4 worm cellular contexts compared by ENCODE assay signal in the genomic region with DNA sequence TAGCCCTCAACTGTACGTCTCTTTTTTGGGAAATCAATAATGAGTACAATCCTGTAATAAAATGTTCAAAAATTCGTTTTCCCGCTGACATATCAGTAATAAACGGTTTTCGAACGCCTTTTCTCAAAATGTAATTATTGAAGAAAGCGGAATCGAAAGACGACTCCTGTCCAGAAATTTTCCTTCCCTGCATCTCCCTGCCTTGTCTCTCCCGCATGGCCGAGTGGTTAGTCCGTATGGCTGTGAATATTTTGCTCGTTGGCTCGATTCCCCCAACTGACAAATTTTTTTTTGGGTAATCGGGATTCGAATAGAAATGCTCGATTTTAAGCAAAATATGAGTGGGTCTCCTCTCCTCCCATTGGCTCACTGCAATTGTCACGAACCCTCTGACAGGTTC.
TF ChIP-seq lines count a peak whose summit lies in the region.
"Not testable (repeated sequence)": the region's sequence is repeated elsewhere in the genome, so short reads cannot be mapped to it uniquely, and the experiment has no call there.

No protein-coding gene starts in this region.

TF ChIP-seq in whole organism, L4 larva, 104 proteins besides CTCF, POLR2A, EP300 and RAD21:
- TF ChIP-seq lin-38 (GFP tag; IDR thresholded peaks at IDR 0.05; lab: Robert Waterston, UW) (peak; percentile 75), lin-1 (GFP tag; IDR thresholded peaks at IDR 0.05; lab: Robert Waterston, UW) (peak; percentile 57; the same call in 1 of the 2 replicates), F26F4.8 (GFP tag; conservative IDR thresholded peaks at IDR 0.05; lab: Robert Waterston, UW) (peak; percentile 83), ceh-44 (GFP tag; IDR thresholded peaks at IDR 0.05; lab: Robert Waterston, UW) (peak; percentile 70; the same call in 1 of the 2 replicates), mdt-29 (GFP tag; IDR thresholded peaks at IDR 0.05; lab: Robert Waterston, UW) (peak; percentile 69), snpc-1.2 (GFP tag; IDR thresholded peaks at IDR 0.05; lab: Robert Waterston, UW) (peak; percentile 98), mxl-2 (GFP tag; conservative IDR thresholded peaks at IDR 0.05; lab: Robert Waterston, UW) (peak; percentile 70; the same call in 1 of the 2 replicates), pha-4 (GFP tag; IDR thresholded peaks at IDR 0.05; lab: Robert Waterston, UW) (peak; percentile 92), vab-7 (GFP tag; IDR thresholded peaks at IDR 0.05; lab: Robert Waterston, UW) (peak; percentile 95), zip-11 (GFP tag; IDR thresholded peaks at IDR 0.05; lab: Robert Waterston, UW) (0 out of 2 replicates have a peak, but pooled peaks have one; percentile 53), dmd-9 (GFP tag; IDR thresholded peaks at IDR 0.05; lab: Robert Waterston, UW) (peak; percentile 75; the same call in 1 of the 2 replicates), madf-9 (GFP tag; conservative IDR thresholded peaks at IDR 0.05; lab: Robert Waterston, UW) (peak; percentile 72), Y105C5A.15 (GFP tag; IDR thresholded peaks at IDR 0.05; lab: Robert Waterston, UW) (peak; percentile 59; the same call in 1 of the 2 replicates)
- not testable (repeated sequence) for TF ChIP-seq pha-4 (tag; optimal IDR thresholded peaks at IDR 0.05; lab: Kevin White, UChicago)
TF ChIP-seq in whole organism, L4 larva: peak in this region for 13; not testable (repeated sequence) for 91.

TF ChIP-seq in whole organism, early embryonic, 17 proteins besides CTCF, POLR2A, EP300 and RAD21:
- TF ChIP-seq tbx-11 (GFP tag; IDR thresholded peaks at IDR 0.05; lab: Robert Waterston, UW) (0 out of 2 replicates have a peak, but pooled peaks have one; percentile 64), sea-1 (GFP tag; conservative IDR thresholded peaks at IDR 0.05; lab: Robert Waterston, UW) (peak; percentile 79), pes-1 (GFP tag; IDR thresholded peaks at IDR 0.05; lab: Robert Waterston, UW) (peak; percentile 85), tbx-37 (GFP tag; conservative IDR thresholded peaks at IDR 0.05; lab: Robert Waterston, UW) (peak; percentile 57), scrt-1 (GFP tag; IDR thresholded peaks at IDR 0.05; lab: Robert Waterston, UW) (peak; percentile 83), flt-1 (GFP tag; IDR thresholded peaks at IDR 0.05; lab: Robert Waterston, UW) (peak; percentile 73)

TF ChIP-seq in whole organism, midembryonic, 9 proteins besides CTCF, POLR2A, EP300 and RAD21:
- TF ChIP-seq ref-1 (GFP tag; conservative IDR thresholded peaks at IDR 0.05; lab: Robert Waterston, UW) (peak; percentile 59), ztf-23 (GFP tag; IDR thresholded peaks at IDR 0.05; lab: Robert Waterston, UW) (peak; percentile 81), flt-1 (GFP tag; IDR thresholded peaks at IDR 0.05; lab: Robert Waterston, UW) (peak; percentile 90), T22C8.4 (GFP tag; IDR thresholded peaks at IDR 0.05; lab: Robert Waterston, UW) (peak; percentile 55; the same call in 1 of the 2 replicates), tab-1 (GFP tag; IDR thresholded peaks at IDR 0.05; lab: Robert Waterston, UW) (peak; percentile 88), klf-2 (GFP tag; conservative IDR thresholded peaks at IDR 0.05; lab: Robert Waterston, UW) (peak; percentile 56; the same call in 1 of the 2 replicates)

TF ChIP-seq in whole organism, young adult, 124 proteins besides CTCF, POLR2A, EP300 and RAD21:
- TF ChIP-seq mcd-1 (GFP tag; IDR thresholded peaks at IDR 0.05; lab: Robert Waterston, UW) (peak; percentile 47), rpc-1 (optimal IDR thresholded peaks at IDR 0.05; lab: Kevin White, UChicago) (peak; percentile 12), rpc-1 (tag; optimal IDR thresholded peaks at IDR 0.05; lab: Kevin White, UChicago) (peak; percentile 56), Y56A3A.18 (GFP tag; IDR thresholded peaks at IDR 0.05; lab: Robert Waterston, UW) (peak; percentile 79), B0261.1 (tag; optimal IDR thresholded peaks at IDR 0.05; lab: Kevin White, UChicago) (peak; percentile 61), attf-6 (GFP tag; IDR thresholded peaks at IDR 0.05; lab: Robert Waterston, UW) (peak; percentile 98), tbp1 (GFP tag; optimal IDR thresholded peaks at IDR 0.05; lab: Kevin White, UChicago) (peak; percentile 83), D2030.7 (GFP tag; IDR thresholded peaks at IDR 0.05; lab: Robert Waterston, UW) (peak; percentile 27; the same call in 1 of the 2 replicates), lin-26 (GFP tag; IDR thresholded peaks at IDR 0.05; lab: Robert Waterston, UW) (peak; percentile 94), hmg-1.2 (GFP tag; IDR thresholded peaks at IDR 0.05; lab: Robert Waterston, UW) (peak; percentile 76), ztf-25 (GFP tag; IDR thresholded peaks at IDR 0.05; lab: Robert Waterston, UW) (peak; percentile 78; the same call in 1 of the 2 replicates), rcor-1 (GFP tag; IDR thresholded peaks at IDR 0.05; lab: Robert Waterston, UW) (peak; percentile 62), snpc-4 (tag; optimal IDR thresholded peaks at IDR 0.05; lab: Kevin White, UChicago) (peak in 1 of 4 experiments; percentile 87), cebp-2 (GFP tag; IDR thresholded peaks at IDR 0.05; lab: Robert Waterston, UW) (peak; percentile 78; the same call in 1 of the 2 replicates), hmg-20 (GFP tag; IDR thresholded peaks at IDR 0.05; lab: Robert Waterston, UW) (0 out of 2 replicates have a peak, but pooled peaks have one; percentile 38), aptf-3 (GFP tag; IDR thresholded peaks at IDR 0.05; lab: Robert Waterston, UW) (0 out of 2 replicates have a peak, but pooled peaks have one; percentile 39), madf-3 (GFP tag; IDR thresholded peaks at IDR 0.05; lab: Robert Waterston, UW) (0 out of 2 replicates have a peak, but pooled peaks have one; percentile 63)
- not testable (repeated sequence) for TF ChIP-seq snpc-4 (GFP tag; optimal IDR thresholded peaks at IDR 0.05; lab: Kevin White, UChicago)
TF ChIP-seq in whole organism, young adult: peak in this region for 16; not testable (repeated sequence) for 108.
